Fruit fly (Drosophila melanogaster) whole organism, embryonic: ENCODE data around the gene beta'COP.

Source experiments
- CG1024 ChIP-seq: fragments of 200-800 bp; sonication (Bioruptor generic); IDR thresholded peaks from 2 replicates; pipeline ENCODE4 v1.3.6; 2022; ENCODE audit warnings: missing biosample characterization, missing genetic modification characterization
- CG10431 ChIP-seq: fragments of 200-800 bp; sonication (Bioruptor generic); optimal IDR thresholded peaks from 3 replicates; lab custom pipeline; 2018; ENCODE audit warnings: missing biosample characterization, mild to moderate bottlenecking, missing genetic modification characterization
- CG10543 ChIP-seq: fragments of 200-800 bp; sonication (Bioruptor generic); optimal IDR thresholded peaks from 3 replicates; lab custom pipeline; 2017; ENCODE audit warnings: missing biosample characterization, mild to moderate bottlenecking, missing genetic modification characterization, moderate library complexity
- CG11398 ChIP-seq: fragments of 200-800 bp; sonication (Bioruptor generic); optimal IDR thresholded peaks from 2 replicates; lab custom pipeline; 2016; ENCODE audit warnings: missing biosample characterization, missing genetic modification characterization
- CG12219 ChIP-seq: fragments of 200-800 bp; sonication (Bioruptor generic); optimal IDR thresholded peaks from 3 replicates; lab custom pipeline; 2018; ENCODE audit warnings: missing biosample characterization, mild to moderate bottlenecking, missing genetic modification characterization
- CG12299 ChIP-seq: fragments of 200-800 bp; sonication (Bioruptor generic); optimal IDR thresholded peaks from 2 replicates; lab custom pipeline; 2018; ENCODE audit warnings: missing biosample characterization, mild to moderate bottlenecking, missing genetic modification characterization
- CG14014 ChIP-seq: fragments of 200-800 bp; sonication (Bioruptor generic); IDR thresholded peaks from 2 replicates; pipeline ENCODE4 v1.3.6; 2022; ENCODE audit warnings: missing biosample characterization, missing genetic modification characterization
- CG14667 ChIP-seq: fragments of 200-800 bp; sonication (Bioruptor generic); IDR thresholded peaks from 2 replicates; pipeline ENCODE4 v1.3.6; 2022; ENCODE audit warnings: missing biosample characterization, missing genetic modification characterization
- CG1602 ChIP-seq: fragments of 200-800 bp; sonication (Bioruptor generic); optimal IDR thresholded peaks from 3 replicates; lab custom pipeline; 2016; ENCODE audit warnings: missing biosample characterization, missing genetic modification characterization
- CG16863 ChIP-seq: fragments of 200-800 bp; sonication (Bioruptor generic); optimal IDR thresholded peaks from 3 replicates; lab custom pipeline; 2016; ENCODE audit warnings: missing biosample characterization, missing genetic modification characterization
- CG17802 ChIP-seq: fragments of 200-800 bp; sonication (Bioruptor generic); optimal IDR thresholded peaks from 2 replicates; lab custom pipeline; 2018; ENCODE audit warnings: missing biosample characterization, mild to moderate bottlenecking, missing genetic modification characterization, moderate library complexity
- CG2712 ChIP-seq: fragments of 200-800 bp; optimal IDR thresholded peaks from 3 replicates; lab custom pipeline; 2019; ENCODE audit warnings: missing biosample characterization, mild to moderate bottlenecking, missing genetic modification characterization, moderate library complexity
- CG30403 ChIP-seq: fragments of 200-800 bp; sonication (Bioruptor generic); optimal IDR thresholded peaks from 3 replicates; lab custom pipeline; 2016; ENCODE audit warnings: missing biosample characterization, missing genetic modification characterization
- CG31224 ChIP-seq: fragments of 200-800 bp; sonication (Bioruptor generic); IDR thresholded peaks from 2 replicates; pipeline ENCODE4 v1.3.6; 2022; ENCODE audit warnings: missing biosample characterization, missing genetic modification characterization
- CG34224 ChIP-seq: fragments of 200-800 bp; sonication (Bioruptor generic); IDR thresholded peaks from 3 replicates; pipeline ENCODE4 v1.3.6; 2022; ENCODE audit warnings: missing biosample characterization, missing genetic modification characterization; ENCODE audit not compliant: partially characterized antibody
- CG4617 ChIP-seq: fragments of 200-800 bp; sonication (Bioruptor generic); optimal IDR thresholded peaks from 3 replicates; lab custom pipeline; 2016; ENCODE audit warnings: missing biosample characterization, missing genetic modification characterization, borderline replicate concordance
- CG6683 ChIP-seq: fragments of 200-800 bp; sonication (Bioruptor generic); optimal IDR thresholded peaks from 2 replicates; lab custom pipeline; 2017; ENCODE audit warnings: missing biosample characterization, mild to moderate bottlenecking, missing genetic modification characterization, missing genetic modification reagents
- CG7357 ChIP-seq: fragments of 200-800 bp; sonication (Bioruptor generic); IDR thresholded peaks from 3 replicates; pipeline ENCODE4 v1.3.6; 2022; ENCODE audit warnings: missing biosample characterization, missing genetic modification characterization
- CG8924 ChIP-seq: fragments of 200-800 bp; optimal IDR thresholded peaks from 3 replicates; lab custom pipeline; 2019; ENCODE audit warnings: missing biosample characterization, mild to moderate bottlenecking, missing genetic modification characterization, moderate library complexity
- CG9609 ChIP-seq: fragments of 200-800 bp; sonication (Bioruptor generic); optimal IDR thresholded peaks from 3 replicates; lab custom pipeline; 2016; ENCODE audit warnings: missing biosample characterization, missing genetic modification characterization
- D19A ChIP-seq: fragments of 200-800 bp; optimal IDR thresholded peaks from 3 replicates; lab custom pipeline; 2019; ENCODE audit warnings: missing biosample characterization, mild to moderate bottlenecking, missing genetic modification characterization, moderate library complexity
- Dll ChIP-seq: fragments of 200-800 bp; sonication (Bioruptor generic); IDR thresholded peaks from 4 replicates; pipeline ENCODE4 v1.3.6; 2022; ENCODE audit warnings: missing biosample characterization, missing genetic modification characterization; ENCODE audit not compliant: partially characterized antibody
- Elba2 ChIP-seq: fragments of 200-800 bp; sonication (Bioruptor generic); optimal IDR thresholded peaks from 3 replicates; lab custom pipeline; 2016; ENCODE audit warnings: missing biosample characterization, missing genetic modification characterization
- Gug ChIP-seq: fragments of 200-800 bp; sonication (Bioruptor generic); IDR thresholded peaks from 4 replicates; pipeline ENCODE4 v1.3.6; 2022; ENCODE audit warnings: missing biosample characterization, missing genetic modification characterization
- HLH3B ChIP-seq: fragments of 200-800 bp; sonication (Bioruptor generic); IDR thresholded peaks from 2 replicates; pipeline ENCODE4 v1.3.6; 2022; ENCODE audit warnings: missing biosample characterization, missing genetic modification characterization
- HmgZ ChIP-seq: fragments of 200-800 bp; sonication (Bioruptor generic); optimal IDR thresholded peaks from 2 replicates; lab custom pipeline; 2018; ENCODE audit warnings: missing biosample characterization, mild to moderate bottlenecking, missing genetic modification characterization
- Lpt ChIP-seq: fragments of >200 bp; optimal IDR thresholded peaks from 2 replicates; lab custom pipeline; 2018; ENCODE audit warnings: missing biosample characterization, missing genetic modification characterization
- Mes4 ChIP-seq: fragments of 200-800 bp; sonication (Bioruptor generic); optimal IDR thresholded peaks from 2 replicates; lab custom pipeline; 2016; ENCODE audit warnings: missing biosample characterization, missing genetic modification characterization
- Mrtf ChIP-seq: fragments of 200-800 bp; sonication (Bioruptor generic); IDR thresholded peaks from 3 replicates; pipeline ENCODE4 v1.3.6; 2022; ENCODE audit warnings: missing biosample characterization, missing genetic modification characterization
- NC2α ChIP-seq: fragments of 200-800 bp; sonication (Bioruptor generic); optimal IDR thresholded peaks from 2 replicates; lab custom pipeline; 2016; ENCODE audit warnings: missing biosample characterization, missing genetic modification characterization
- Oaz ChIP-seq: fragments of 200-800 bp; sonication (Bioruptor generic); IDR thresholded peaks from 2 replicates; pipeline ENCODE4 v1.3.6; 2022; ENCODE audit warnings: missing biosample characterization, missing genetic modification characterization
- Rfx ChIP-seq: fragments of 200-800 bp; sonication (Bioruptor generic); IDR thresholded peaks from 2 replicates; pipeline ENCODE4 v1.3.6; 2022; ENCODE audit warnings: missing biosample characterization, missing genetic modification characterization
- Side ChIP-seq: fragments of 200-800 bp; sonication (Bioruptor generic); optimal IDR thresholded peaks from 2 replicates; lab custom pipeline; 2016; ENCODE audit warnings: missing biosample characterization, missing genetic modification characterization
- Sox100B ChIP-seq: fragments of 200-800 bp; sonication (Bioruptor generic); optimal IDR thresholded peaks from 3 replicates; lab custom pipeline; 2018; ENCODE audit warnings: missing biosample characterization, mild to moderate bottlenecking, missing genetic modification characterization
- amos ChIP-seq: fragments of 200-800 bp; sonication (Bioruptor generic); IDR thresholded peaks from 2 replicates; pipeline ENCODE4 v1.3.6; 2022; ENCODE audit warnings: missing biosample characterization, missing genetic modification characterization; ENCODE audit not compliant: partially characterized antibody
- cad ChIP-seq: fragments of >200 bp; optimal IDR thresholded peaks from 2 replicates; lab custom pipeline; 2017; ENCODE audit warnings: missing biosample characterization, missing genetic modification characterization
- crol ChIP-seq: fragments of 200-800 bp; sonication (Bioruptor generic); IDR thresholded peaks from 2 replicates; pipeline ENCODE4 v1.3.6; 2022; ENCODE audit warnings: missing biosample characterization, missing genetic modification characterization
- dpn ChIP-seq, 2 experiments: fragments of 200-800 bp; sonication (Bioruptor generic); optimal IDR thresholded peaks; 3 replicates each; lab custom pipeline; 2016; ENCODE audit warnings: missing biosample characterization in 2 of 2, missing genetic modification characterization in 2 of 2
- emc ChIP-seq: fragments of 200-800 bp; sonication (Bioruptor generic); optimal IDR thresholded peaks from 2 replicates; lab custom pipeline; 2016; ENCODE audit warnings: missing biosample characterization, missing genetic modification characterization
- eve ChIP-seq, 2 experiments: fragments of >200 bp; optimal IDR thresholded peaks; 2 replicates each; lab custom pipeline; 2017; ENCODE audit warnings: missing biosample characterization in 2 of 2, missing genetic modification characterization in 2 of 2
- gcm ChIP-seq: fragments of 200-800 bp; sonication (Bioruptor generic); optimal IDR thresholded peaks from 2 replicates; lab custom pipeline; 2019; ENCODE audit warnings: missing biosample characterization, mild to moderate bottlenecking, missing genetic modification characterization, moderate library complexity
- hb ChIP-seq: fragments of 200-800 bp; sonication (Bioruptor generic); IDR thresholded peaks from 3 replicates; pipeline ENCODE4 v1.3.6; 2022; ENCODE audit warnings: missing biosample characterization, missing genetic modification characterization; ENCODE audit not compliant: partially characterized antibody
- nerfin-1 ChIP-seq: fragments of 200-800 bp; sonication (Bioruptor generic); optimal IDR thresholded peaks from 3 replicates; lab custom pipeline; 2019; ENCODE audit warnings: missing biosample characterization, mild to moderate bottlenecking, missing genetic modification characterization, moderate library complexity
- p53 ChIP-seq: fragments of 200-800 bp; sonication (Bioruptor generic); optimal IDR thresholded peaks from 2 replicates; lab custom pipeline; 2016; ENCODE audit warnings: missing biosample characterization, missing genetic modification characterization
- schlank ChIP-seq: fragments of 200-800 bp; sonication (Bioruptor generic); optimal IDR thresholded peaks from 2 replicates; lab custom pipeline; 2018; ENCODE audit warnings: missing biosample characterization, mild to moderate bottlenecking, missing genetic modification characterization
- slbo ChIP-seq: fragments of 200-800 bp; sonication (Bioruptor generic); IDR thresholded peaks from 2 replicates; pipeline ENCODE4 v1.3.6; 2022; ENCODE audit warnings: missing biosample characterization, missing genetic modification characterization
- ssp ChIP-seq: fragments of 200-800 bp; sonication (Bioruptor generic); IDR thresholded peaks from 2 replicates; pipeline ENCODE4 v1.3.6; 2022; ENCODE audit warnings: missing biosample characterization, missing genetic modification characterization
- zen ChIP-seq: fragments of 200-800 bp; sonication (Bioruptor generic); optimal IDR thresholded peaks from 3 replicates; lab custom pipeline; 2018; ENCODE audit warnings: missing biosample characterization, mild to moderate bottlenecking, missing genetic modification characterization, moderate library complexity
- zf30C ChIP-seq: fragments of 200-800 bp; sonication (Bioruptor generic); optimal IDR thresholded peaks from 3 replicates; lab custom pipeline; 2018; ENCODE audit warnings: missing biosample characterization, mild to moderate bottlenecking, missing genetic modification characterization

The beta'COP gene

dm6 chr2L:13373435-13374242, 5.1 kb upstream of the beta'COP start, which contains the start of the genes Bdp1 and CG6565 (continued):
- TF ChIP-seq CG30403 (GFP tag; lab: Kevin White, UChicago), result peak; percentile 99
- peak; percentile 92 for TF ChIP-seq Mrtf (GFP tag; lab: Robert Waterston, UW)
- TF ChIP-seq ssp (GFP tag; lab: Robert Waterston, UW), result peak; percentile 92
- TF ChIP-seq schlank (tag; lab: Kevin White, UChicago), result peak; percentile 88
- TF ChIP-seq HLH3B (GFP tag; lab: Robert Waterston, UW), result peak; percentile 92
- TF ChIP-seq CG11398 (GFP tag; lab: Kevin White, UChicago), result peak; percentile 96
- TF ChIP-seq dpn (GFP tag; optimal IDR thresholded peaks at IDR 0.05; lab: Kevin White, UChicago), result peak; percentile 98 to 99
- TF ChIP-seq zf30C, result peak; percentile 93
- TF ChIP-seq Elba2 (GFP tag; lab: Kevin White, UChicago), result peak; percentile 92
- no peak for TF ChIP-seq CG34224 (GFP tag; lab: Robert Waterston, UW)
- peak; percentile 91 for TF ChIP-seq CG14667 (GFP tag; lab: Robert Waterston, UW)
- TF ChIP-seq CG6683, result peak; percentile 86
- TF ChIP-seq D19A, result peak; percentile 86
- peak; percentile 87 for TF ChIP-seq CG17802 (tag; lab: Kevin White, UChicago)
- peak; percentile 93 for TF ChIP-seq emc (GFP tag; lab: Kevin White, UChicago)
- TF ChIP-seq CG12299 (tag; lab: Kevin White, UChicago), result peak; percentile 92
- TF ChIP-seq Sox100B (GFP tag; lab: Kevin White, UChicago), result peak; percentile 98
- 0 out of 4 replicates have a peak, but pooled peaks have one; percentile 29 for TF ChIP-seq Dll
- peak; percentile 90 for TF ChIP-seq gcm (GFP tag; lab: Kevin White, UChicago)
- peak in 1 of 2 experiments; percentile 90 for TF ChIP-seq eve (GFP tag; optimal IDR thresholded peaks at IDR 0.05; lab: Kevin White, UChicago)
- TF ChIP-seq p53 (GFP tag; lab: Kevin White, UChicago), result peak; percentile 93
- TF ChIP-seq Side (GFP tag; lab: Kevin White, UChicago), result peak; percentile 98
- TF ChIP-seq CG7357 (GFP tag; lab: Robert Waterston, UW), result peak; percentile 91
- TF ChIP-seq Lpt, result no peak
- peak; percentile 97 for TF ChIP-seq HmgZ (tag; lab: Kevin White, UChicago)
- peak; percentile 98 for TF ChIP-seq slbo (GFP tag; lab: Robert Waterston, UW)
- TF ChIP-seq CG16863 (GFP tag; lab: Kevin White, UChicago), result peak; percentile 98
- TF ChIP-seq CG4617 (GFP tag; lab: Kevin White, UChicago), result peak; percentile 98
- TF ChIP-seq CG12219 (GFP tag; lab: Kevin White, UChicago), result peak; percentile 82
- TF ChIP-seq CG10543 (GFP tag; lab: Kevin White, UChicago), result peak; percentile 98
- TF ChIP-seq Oaz (GFP tag; lab: Robert Waterston, UW), result peak; percentile 86
- TF ChIP-seq CG1024, result peak; percentile 76
- TF ChIP-seq CG10431, result peak; percentile 82
- peak; percentile 90 for TF ChIP-seq CG31224
- TF ChIP-seq NC2α (GFP tag; lab: Kevin White, UChicago), result peak; percentile 95
- TF ChIP-seq CG9609, result peak; percentile 99
- TF ChIP-seq crol, result peak; percentile 94
- TF ChIP-seq amos (GFP tag; lab: Robert Waterston, UW), result 0 out of 2 replicates have a peak, but pooled peaks have one; percentile 10
- no peak for TF ChIP-seq cad (GFP tag; lab: Kevin White, UChicago)
- peak; percentile 98 for TF ChIP-seq Gug (GFP tag; lab: Robert Waterston, UW)
- peak; percentile 96 for TF ChIP-seq CG2712
- peak; percentile 96 for TF ChIP-seq zen (tag; lab: Kevin White, UChicago)
- peak; percentile 97 for TF ChIP-seq Mes4
- TF ChIP-seq CG14014 (GFP tag; lab: Robert Waterston, UW), result peak; percentile 95
- peak; percentile 92 for TF ChIP-seq nerfin-1 (tag; lab: Kevin White, UChicago)
- peak; percentile 95 for TF ChIP-seq CG8924
- peak; percentile 96 for TF ChIP-seq Rfx (GFP tag; lab: Robert Waterston, UW)
- peak; percentile 99 for TF ChIP-seq CG1602 (GFP tag; lab: Kevin White, UChicago)
- no peak for TF ChIP-seq hb (GFP tag; lab: Robert Waterston, UW)
